Fruit fly (Drosophila melanogaster): Measurements from ENCODE around the gene Ravus.

The Ravus gene

dm6 chr3R:13264061-13264661, at the start of gene Ravus (continued):
- TF ChIP-seq chif (GFP tag; optimal IDR thresholded peaks at IDR 0.05) (peak in 1 of 2 experiments; percentile 33), CG2116 (GFP tag; optimal IDR thresholded peaks at IDR 0.05) (peak; percentile 83), chinmo (GFP tag; IDR thresholded peaks at IDR 0.05; ENCODE audit: partially characterized antibody) (no peak), seq (GFP tag; IDR thresholded peaks at IDR 0.05) (no peak), CG6272 (GFP tag; IDR thresholded peaks at IDR 0.05) (no peak), slp2 (GFP tag; optimal IDR thresholded peaks at IDR 0.05) (peak; percentile 28), ro (GFP tag; IDR thresholded peaks at IDR 0.05) (no peak), prd (optimal IDR thresholded peaks at IDR 0.05) (no peak), prd (GFP tag; IDR thresholded peaks at IDR 0.05) (peak; percentile 58; the same call in 2 of the 3 replicates), ssp (GFP tag; IDR thresholded peaks at IDR 0.05) (peak; percentile 18; the same call in 1 of the 2 replicates), mld (GFP tag; IDR thresholded peaks at IDR 0.05; ENCODE audit: partially characterized antibody) (no peak), hbn (GFP tag; IDR thresholded peaks at IDR 0.05; ENCODE audit: partially characterized antibody) (no peak), CG5953 (GFP tag; IDR thresholded peaks at IDR 0.05) (no peak), Usf (GFP tag; optimal IDR thresholded peaks at IDR 0.05) (peak; percentile 24), Oaz (GFP tag; IDR thresholded peaks at IDR 0.05) (no peak), repo (GFP tag; optimal IDR thresholded peaks at IDR 0.05) (no peak), Camta (GFP tag; optimal IDR thresholded peaks at IDR 0.05) (peak; percentile 42), hth (optimal IDR thresholded peaks at IDR 0.05) (no peak), tap (tag; optimal IDR thresholded peaks at IDR 0.05) (no peak), Nf-YC (tag; optimal IDR thresholded peaks at IDR 0.05) (peak; percentile 55), CG17912 (GFP tag; optimal IDR thresholded peaks at IDR 0.05) (no peak), Doc2 (GFP tag; IDR thresholded peaks at IDR 0.05) (no peak), CG9215 (GFP tag; IDR thresholded peaks at IDR 0.05) (peak; percentile 55; the same call in 1 of the 2 replicates), crol (GFP tag; IDR thresholded peaks at IDR 0.05) (no peak), Hey (tag; optimal IDR thresholded peaks at IDR 0.05) (no peak), ara (GFP tag; IDR thresholded peaks at IDR 0.05) (no peak), Fer1 (GFP tag; optimal IDR thresholded peaks at IDR 0.05) (peak; percentile 48), CG17568 (GFP tag; optimal IDR thresholded peaks at IDR 0.05) (no peak), CG30403 (GFP tag; optimal IDR thresholded peaks at IDR 0.05) (peak; percentile 64), eve (GFP tag; optimal IDR thresholded peaks at IDR 0.05) (no peak), Lim3 (GFP tag; IDR thresholded peaks at IDR 0.05) (no peak), Scr (GFP tag; IDR thresholded peaks at IDR 0.05; ENCODE audit: partially characterized antibody) (no peak), CG18011 (GFP tag; optimal IDR thresholded peaks at IDR 0.05) (no peak), tll (GFP tag; optimal IDR thresholded peaks at IDR 0.05) (peak in 1 of 2 experiments; percentile 26), D19A (tag; optimal IDR thresholded peaks at IDR 0.05) (no peak), tx (GFP tag; optimal IDR thresholded peaks at IDR 0.05) (peak; percentile 38), ato (GFP tag; IDR thresholded peaks at IDR 0.05; ENCODE audit: partially characterized antibody) (no peak), wor (GFP tag; IDR thresholded peaks at IDR 0.05) (no peak), CG15073 (GFP tag; optimal IDR thresholded peaks at IDR 0.05) (no peak), nmo (GFP tag; optimal IDR thresholded peaks at IDR 0.05) (peak; percentile 84), amos (GFP tag; IDR thresholded peaks at IDR 0.05; ENCODE audit: partially characterized antibody) (no peak), NC2α (GFP tag; optimal IDR thresholded peaks at IDR 0.05) (no peak), ci (GFP tag; IDR thresholded peaks at IDR 0.05) (no peak), klu (GFP tag; IDR thresholded peaks at IDR 0.05) (no peak), CG9797 (GFP tag; optimal IDR thresholded peaks at IDR 0.05) (peak; percentile 92), CG4730 (GFP tag; IDR thresholded peaks at IDR 0.05) (no peak), CG17328 (GFP tag; IDR thresholded peaks at IDR 0.05) (no peak), Hmr (GFP tag; optimal IDR thresholded peaks at IDR 0.05) (no peak), Taf1 (GFP tag; IDR thresholded peaks at IDR 0.05) (no peak), sob (GFP tag; IDR thresholded peaks at IDR 0.05) (peak; percentile 52; the same call in 1 of the 2 replicates), C15 (GFP tag; IDR thresholded peaks at IDR 0.05) (no peak), CG31224 (GFP tag; IDR thresholded peaks at IDR 0.05) (no peak)
